Fruit fly (Drosophila melanogaster): ENCODE measurements around the gene Naa30B.

The Naa30B gene

dm6 chr3L:1517274-1518047 is 45.6 kb upstream of the Naa30B start (continued):
- TF ChIP-seq tup (GFP tag; optimal IDR thresholded peaks at IDR 0.05) (peak; percentile 59), Sry-β (GFP tag; optimal IDR thresholded peaks at IDR 0.05) (no peak), Six4 (GFP tag; optimal IDR thresholded peaks at IDR 0.05) (peak; percentile 51), CG4404 (GFP tag; IDR thresholded peaks at IDR 0.05) (no peak), CG8089 (GFP tag; optimal IDR thresholded peaks at IDR 0.05) (peak; percentile 34), CG10654 (GFP tag; optimal IDR thresholded peaks at IDR 0.05) (peak; percentile 51), kah (GFP tag; optimal IDR thresholded peaks at IDR 0.05) (no peak), CG12104 (GFP tag; optimal IDR thresholded peaks at IDR 0.05) (peak; percentile 26), CG34422 (GFP tag; IDR thresholded peaks at IDR 0.05) (peak; percentile 51; the same call in 1 of the 3 replicates), crp (GFP tag; optimal IDR thresholded peaks at IDR 0.05) (peak; percentile 73 to 95), CG12071 (GFP tag; optimal IDR thresholded peaks at IDR 0.05) (peak; percentile 15), mld (GFP tag; IDR thresholded peaks at IDR 0.05; ENCODE audit: partially characterized antibody) (peak; percentile 29; the same call in 1 of the 3 replicates), CTCF (GFP tag; optimal IDR thresholded peaks at IDR 0.05) (peak; percentile 48), Scr (GFP tag; IDR thresholded peaks at IDR 0.05; ENCODE audit: partially characterized antibody) (peak; percentile 84), CG4730 (GFP tag; IDR thresholded peaks at IDR 0.05) (no peak), emc (GFP tag; optimal IDR thresholded peaks at IDR 0.05) (peak; percentile 58), Taf1 (GFP tag; IDR thresholded peaks at IDR 0.05) (peak; percentile 44; the same call in 1 of the 2 replicates), Med (GFP tag) (peak; percentile 96), Ets65A (GFP tag) (peak; percentile 97), CG42726 (GFP tag; IDR thresholded peaks at IDR 0.05; ENCODE audit: partially characterized antibody) (peak; percentile 83), Mes4 (GFP tag; optimal IDR thresholded peaks at IDR 0.05) (peak; percentile 58), slbo (GFP tag; IDR thresholded peaks at IDR 0.05) (peak; percentile 80), Ravus (GFP tag; IDR thresholded peaks at IDR 0.05) (no peak), CG17802 (tag; optimal IDR thresholded peaks at IDR 0.05) (peak; percentile 10), sisA (GFP tag; IDR thresholded peaks at IDR 0.05) (peak; percentile 71), ase (GFP tag; IDR thresholded peaks at IDR 0.05) (no peak), pnt (GFP tag; optimal IDR thresholded peaks at IDR 0.05) (peak; percentile 61), ind (GFP tag; optimal IDR thresholded peaks at IDR 0.05) (peak; percentile 77), mam (GFP tag; optimal IDR thresholded peaks at IDR 0.05) (peak; percentile 81), odd (GFP tag; optimal IDR thresholded peaks at IDR 0.05) (no peak), CG9817 (tag; optimal IDR thresholded peaks at IDR 0.05) (no peak), CG18262 (tag; optimal IDR thresholded peaks at IDR 0.05) (peak; percentile 21), crc (GFP tag; optimal IDR thresholded peaks at IDR 0.05) (peak; percentile 30), CG4707 (GFP tag; optimal IDR thresholded peaks at IDR 0.05) (peak; percentile 23), salm (tag; optimal IDR thresholded peaks at IDR 0.05) (peak; percentile 11), tgo (GFP tag; IDR thresholded peaks at IDR 0.05) (peak; percentile 55), sd (tag; optimal IDR thresholded peaks at IDR 0.05) (no peak), Bteb2 (GFP tag; optimal IDR thresholded peaks at IDR 0.05) (peak; percentile 32), gce (GFP tag; IDR thresholded peaks at IDR 0.05) (0 out of 3 replicates have a peak, but pooled peaks have one; percentile 38), wdn (GFP tag; IDR thresholded peaks at IDR 0.05) (peak; percentile 53; the same call in 1 of the 2 replicates), sr (GFP tag; IDR thresholded peaks at IDR 0.05) (peak; percentile 96), sob (GFP tag; IDR thresholded peaks at IDR 0.05) (peak; percentile 53), CG1603 (tag; optimal IDR thresholded peaks at IDR 0.05) (peak; percentile 79), CG17359 (tag; optimal IDR thresholded peaks at IDR 0.05) (no peak), knrl (GFP tag; IDR thresholded peaks at IDR 0.05; ENCODE audit: partially characterized antibody) (peak; percentile 81), Atf6 (GFP tag; IDR thresholded peaks at IDR 0.05) (peak; percentile 35; the same call in 1 of the 2 replicates), Awh (GFP tag; IDR thresholded peaks at IDR 0.05) (0 out of 2 replicates have a peak, but pooled peaks have one; percentile 43), Dbx (GFP tag; IDR thresholded peaks at IDR 0.05) (no peak), CG14710 (tag; optimal IDR thresholded peaks at IDR 0.05) (peak; percentile 71), CG4854 (GFP tag; optimal IDR thresholded peaks at IDR 0.05) (no peak)

Data from whole organism, embryonic.